Fruit fly (Drosophila melanogaster) whole organism, embryonic: ENCODE data around the gene Der-2.

ENCODE experiments used
- BtbVII ChIP-seq: fragments of 200-800 bp; sonication (Bioruptor generic); optimal IDR thresholded peaks from 3 replicates; lab custom pipeline; 2017; ENCODE audit warnings: missing biosample characterization, mild to moderate bottlenecking, missing genetic modification characterization
- CG11247 ChIP-seq: fragments of 200-800 bp; sonication (Bioruptor generic); IDR thresholded peaks from 2 replicates; pipeline ENCODE4 v1.3.6; 2022; ENCODE audit warnings: missing biosample characterization, missing genetic modification characterization
- CG11504 ChIP-seq: fragments of 200-800 bp; sonication (Bioruptor generic); optimal IDR thresholded peaks from 3 replicates; lab custom pipeline; 2019; ENCODE audit warnings: missing biosample characterization, mild to moderate bottlenecking, missing genetic modification characterization, moderate library complexity
- CG12219 ChIP-seq: fragments of 200-800 bp; sonication (Bioruptor generic); optimal IDR thresholded peaks from 3 replicates; lab custom pipeline; 2018; ENCODE audit warnings: missing biosample characterization, mild to moderate bottlenecking, missing genetic modification characterization
- CG12659 ChIP-seq: fragments of 200-800 bp; sonication (Bioruptor generic); optimal IDR thresholded peaks from 3 replicates; lab custom pipeline; 2017; ENCODE audit warnings: mild to moderate bottlenecking, missing biosample characterization, missing genetic modification reagents, missing genetic modification characterization
- CG1647 ChIP-seq: fragments of 200-800 bp; sonication (Bioruptor generic); optimal IDR thresholded peaks from 3 replicates; lab custom pipeline; 2016; ENCODE audit warnings: missing biosample characterization, missing genetic modification characterization
- CG17186 ChIP-seq: fragments of 200-800 bp; sonication (Bioruptor generic); optimal IDR thresholded peaks from 3 replicates; lab custom pipeline; 2017; ENCODE audit warnings: missing biosample characterization, missing genetic modification reagents, missing genetic modification characterization
- CG18476 ChIP-seq: fragments of 200-800 bp; sonication (Bioruptor generic); optimal IDR thresholded peaks from 2 replicates; lab custom pipeline; 2016; ENCODE audit warnings: missing biosample characterization, mild to moderate bottlenecking, missing genetic modification characterization
- CG2129 ChIP-seq: fragments of 200-800 bp; sonication (Bioruptor generic); IDR thresholded peaks from 2 replicates; pipeline ENCODE4 v1.3.6; 2022; ENCODE audit warnings: missing biosample characterization, missing genetic modification characterization; ENCODE audit not compliant: partially characterized antibody
- CG31388 ChIP-seq: fragments of 200-800 bp; sonication (Bioruptor generic); optimal IDR thresholded peaks from 2 replicates; lab custom pipeline; 2016; ENCODE audit warnings: missing biosample characterization, missing genetic modification characterization
- CG33557 ChIP-seq: fragments of 200-800 bp; sonication (Bioruptor generic); optimal IDR thresholded peaks from 2 replicates; lab custom pipeline; 2019; ENCODE audit warnings: missing biosample characterization, mild to moderate bottlenecking, missing genetic modification characterization, moderate library complexity
- CG34224 ChIP-seq: fragments of 200-800 bp; sonication (Bioruptor generic); IDR thresholded peaks from 3 replicates; pipeline ENCODE4 v1.3.6; 2022; ENCODE audit warnings: missing biosample characterization, missing genetic modification characterization; ENCODE audit not compliant: partially characterized antibody
- CG3838 ChIP-seq: fragments of 200-800 bp; sonication (Bioruptor generic); optimal IDR thresholded peaks from 3 replicates; lab custom pipeline; 2016; ENCODE audit warnings: missing biosample characterization, missing genetic modification characterization
- CG3995 ChIP-seq: fragments of 200-800 bp; sonication (Bioruptor generic); optimal IDR thresholded peaks from 3 replicates; lab custom pipeline; 2016; ENCODE audit warnings: missing biosample characterization, missing genetic modification characterization
- CG4707 ChIP-seq: fragments of 200-800 bp; sonication (Bioruptor generic); optimal IDR thresholded peaks from 2 replicates; lab custom pipeline; 2018; ENCODE audit warnings: missing biosample characterization, mild to moderate bottlenecking, missing genetic modification characterization, moderate library complexity
- CG7357 ChIP-seq: fragments of 200-800 bp; sonication (Bioruptor generic); IDR thresholded peaks from 3 replicates; pipeline ENCODE4 v1.3.6; 2022; ENCODE audit warnings: missing biosample characterization, missing genetic modification characterization
- CG7556 ChIP-seq: fragments of 200-800 bp; sonication (Bioruptor generic); optimal IDR thresholded peaks from 2 replicates; lab custom pipeline; 2017; ENCODE audit warnings: missing biosample characterization, mild to moderate bottlenecking, missing genetic modification characterization
- CG8281 ChIP-seq: fragments of 200-800 bp; sonication (Bioruptor generic); optimal IDR thresholded peaks from 2 replicates; lab custom pipeline; 2018; ENCODE audit warnings: missing biosample characterization, mild to moderate bottlenecking, missing genetic modification characterization, moderate library complexity
- CG8765 ChIP-seq: fragments of 200-800 bp; sonication (Bioruptor generic); IDR thresholded peaks from 2 replicates; pipeline ENCODE4 v1.3.6; 2022; ENCODE audit warnings: missing biosample characterization, missing genetic modification characterization
- Deaf1 ChIP-seq: fragments of 200-800 bp; optimal IDR thresholded peaks from 3 replicates; lab custom pipeline; 2019; ENCODE audit warnings: missing biosample characterization, mild to moderate bottlenecking, missing genetic modification characterization, moderate library complexity
- Dp ChIP-seq: fragments of 200-800 bp; sonication (Bioruptor generic); optimal IDR thresholded peaks from 2 replicates; lab custom pipeline; 2018; ENCODE audit warnings: missing biosample characterization, mild to moderate bottlenecking, missing genetic modification characterization, moderate library complexity
- Fer1 ChIP-seq: fragments of 200-800 bp; sonication (Bioruptor generic); optimal IDR thresholded peaks from 2 replicates; lab custom pipeline; 2017; ENCODE audit warnings: missing biosample characterization, mild to moderate bottlenecking, missing genetic modification characterization
- GATAe ChIP-seq: fragments of 200-800 bp; sonication (Bioruptor generic); conservative IDR thresholded peaks from 2 replicates; pipeline ENCODE4 v1.3.6; 2022; ENCODE audit warnings: missing biosample characterization, missing genetic modification characterization
- Med ChIP-seq: fragments of 200-800 bp; sonication (Bioruptor generic); peaks from one replicate; lab custom pipeline; 2016; ENCODE audit warnings: missing biosample characterization, missing genetic modification characterization, mild to moderate bottlenecking, inconsistent platforms, moderate library complexity
- Mrtf ChIP-seq: fragments of 200-800 bp; sonication (Bioruptor generic); IDR thresholded peaks from 3 replicates; pipeline ENCODE4 v1.3.6; 2022; ENCODE audit warnings: missing biosample characterization, missing genetic modification characterization
- Opbp ChIP-seq: fragments of 200-800 bp; sonication (Bioruptor generic); IDR thresholded peaks from 3 replicates; pipeline ENCODE4 v1.3.6; 2022; ENCODE audit warnings: missing biosample characterization, missing genetic modification characterization; ENCODE audit not compliant: partially characterized antibody
- Six4 ChIP-seq: fragments of 200-800 bp; sonication (Bioruptor generic); optimal IDR thresholded peaks from 2 replicates; lab custom pipeline; 2016; ENCODE audit warnings: missing biosample characterization, missing genetic modification characterization
- Sry-β ChIP-seq: fragments of 200-800 bp; sonication (Bioruptor generic); optimal IDR thresholded peaks from 2 replicates; lab custom pipeline; 2018; ENCODE audit warnings: missing biosample characterization, mild to moderate bottlenecking, missing genetic modification characterization, moderate library complexity
- Ssrp ChIP-seq: fragments of 200-800 bp; sonication (Bioruptor generic); optimal IDR thresholded peaks from 2 replicates; lab custom pipeline; 2018; ENCODE audit warnings: missing biosample characterization, mild to moderate bottlenecking, missing genetic modification characterization, moderate library complexity
- amos ChIP-seq: fragments of 200-800 bp; sonication (Bioruptor generic); IDR thresholded peaks from 2 replicates; pipeline ENCODE4 v1.3.6; 2022; ENCODE audit warnings: missing biosample characterization, missing genetic modification characterization; ENCODE audit not compliant: partially characterized antibody
- disco-r ChIP-seq: fragments of 200-800 bp; sonication (Bioruptor generic); optimal IDR thresholded peaks from 2 replicates; lab custom pipeline; 2016; ENCODE audit warnings: missing biosample characterization, missing genetic modification characterization
- exex ChIP-seq: fragments of 200-800 bp; sonication (Bioruptor generic); optimal IDR thresholded peaks from 4 replicates; lab custom pipeline; 2018; ENCODE audit warnings: missing biosample characterization, mild to moderate bottlenecking, missing genetic modification characterization, moderate library complexity
- gce ChIP-seq: fragments of 200-800 bp; sonication (Bioruptor generic); IDR thresholded peaks from 3 replicates; pipeline ENCODE4 v1.3.6; 2022; ENCODE audit warnings: missing biosample characterization, missing genetic modification characterization
- gcm ChIP-seq: fragments of 200-800 bp; sonication (Bioruptor generic); optimal IDR thresholded peaks from 2 replicates; lab custom pipeline; 2019; ENCODE audit warnings: missing biosample characterization, mild to moderate bottlenecking, missing genetic modification characterization, moderate library complexity
- gro ChIP-seq: fragments of 200-800 bp; sonication (Bioruptor generic); optimal IDR thresholded peaks from 2 replicates; lab custom pipeline; 2016; ENCODE audit warnings: missing biosample characterization, missing genetic modification characterization
- ind ChIP-seq: fragments of 200-800 bp; sonication (Bioruptor generic); optimal IDR thresholded peaks from 3 replicates; lab custom pipeline; 2016; ENCODE audit warnings: missing biosample characterization, missing genetic modification characterization
- jing ChIP-seq: fragments of 200-800 bp; sonication (Bioruptor generic); optimal IDR thresholded peaks from 2 replicates; lab custom pipeline; 2018; ENCODE audit warnings: missing biosample characterization, mild to moderate bottlenecking, missing genetic modification characterization
- mirr ChIP-seq: fragments of 200-800 bp; sonication (Bioruptor generic); optimal IDR thresholded peaks from 3 replicates; lab custom pipeline; 2018; ENCODE audit warnings: missing biosample characterization, mild to moderate bottlenecking, missing genetic modification characterization
- p53 ChIP-seq: fragments of 200-800 bp; sonication (Bioruptor generic); optimal IDR thresholded peaks from 2 replicates; lab custom pipeline; 2016; ENCODE audit warnings: missing biosample characterization, missing genetic modification characterization
- peb ChIP-seq: fragments of 200-800 bp; sonication (Bioruptor generic); IDR thresholded peaks from 2 replicates; pipeline ENCODE4 v1.3.6; 2022; ENCODE audit warnings: missing biosample characterization, missing genetic modification characterization
- pros ChIP-seq: fragments of 200-800 bp; sonication (Bioruptor generic); optimal IDR thresholded peaks from 3 replicates; lab custom pipeline; 2019; ENCODE audit warnings: missing biosample characterization, mild to moderate bottlenecking, missing genetic modification characterization, moderate library complexity
- pum ChIP-seq: fragments of 200-800 bp; sonication (Bioruptor generic); optimal IDR thresholded peaks from 2 replicates; lab custom pipeline; 2016; ENCODE audit warnings: missing biosample characterization, missing genetic modification characterization
- ro ChIP-seq: fragments of 200-800 bp; sonication (Bioruptor generic); IDR thresholded peaks from 2 replicates; pipeline ENCODE4 v1.3.6; 2022; ENCODE audit warnings: missing biosample characterization, missing genetic modification characterization
- sens ChIP-seq: fragments of 200-800 bp; sonication (Bioruptor generic); peaks from one replicate; lab custom pipeline; 2016; ENCODE audit warnings: missing biosample characterization, missing genetic modification characterization
- stc ChIP-seq: fragments of 200-800 bp; sonication (Bioruptor generic); IDR thresholded peaks from 2 replicates; pipeline ENCODE4 v1.3.6; 2022; ENCODE audit warnings: missing biosample characterization, missing genetic modification characterization
- vfl ChIP-seq: fragments of 200-800 bp; sonication (Bioruptor generic); optimal IDR thresholded peaks from 2 replicates; lab custom pipeline; 2016; ENCODE audit warnings: missing biosample characterization, missing genetic modification characterization
- zfh1 ChIP-seq: fragments of 200-800 bp; sonication (Bioruptor generic); IDR thresholded peaks from 3 replicates; pipeline ENCODE4 v1.3.6; 2022; ENCODE audit warnings: missing biosample characterization, missing genetic modification characterization
- zfh2 ChIP-seq: fragments of 200-800 bp; sonication (Bioruptor generic); optimal IDR thresholded peaks from 2 replicates; lab custom pipeline; 2016; ENCODE audit warnings: missing biosample characterization, missing genetic modification characterization

Gene Der-2

DNA sequence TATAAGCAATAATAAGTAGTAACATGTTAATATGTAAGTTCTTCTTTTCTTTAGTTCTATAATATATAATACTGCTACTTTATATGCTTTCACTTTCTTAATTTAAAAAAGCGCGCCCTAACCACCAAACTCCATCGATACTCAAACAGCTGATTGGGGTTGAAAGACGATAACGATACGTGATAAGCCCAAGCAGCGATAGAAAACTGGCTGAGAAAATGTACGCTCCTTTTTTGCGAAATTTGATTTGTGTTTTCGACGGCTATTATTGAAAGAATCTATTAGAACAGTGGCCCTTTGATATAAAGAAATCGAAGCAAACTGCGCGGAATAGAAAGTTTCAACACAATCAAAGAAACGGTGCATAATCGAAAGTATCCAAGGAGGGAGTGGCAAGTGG is 28.1 kb downstream of the Der-2 start, which contains the start of gene CG14883 (continued):
- TF ChIP-seq CG3995 (GFP tag; lab: Kevin White, UChicago) (peak; percentile 75), CG4707 (no peak), Opbp (peak; percentile 54; the same call in 1 of the 3 replicates), CG11504 (tag; lab: Kevin White, UChicago) (no peak), Mrtf (GFP tag; lab: Robert Waterston, UW) (no peak), CG34224 (GFP tag; lab: Robert Waterston, UW) (peak; percentile 72), amos (GFP tag; lab: Robert Waterston, UW) (peak; percentile 44; the same call in 1 of the 2 replicates)
- TF ChIP-seq, all 482 proteins: peak for 38

- peak; percentile 31 for TF ChIP-seq sens (GFP tag; lab: Kevin White, UChicago)
- TF ChIP-seq Fer1 (GFP tag; lab: Kevin White, UChicago): no peak
Observed at dm6 chr3R:16454192-16454591, 29.8 kb downstream of the Der-2 start, which contains the start of gene CG10405. Gene CG10405 (plus strand): TSS chr3R:16454492.

- TF ChIP-seq CG2129 (GFP tag; lab: Robert Waterston, UW) (no peak), pum (GFP tag; lab: Kevin White, UChicago) (no peak), Dp (GFP tag; lab: Kevin White, UChicago) (peak; percentile 63), CG31388 (GFP tag; lab: Kevin White, UChicago) (no peak), Sry-β (GFP tag; lab: Kevin White, UChicago) (no peak), CG7357 (GFP tag; lab: Robert Waterston, UW) (peak; percentile 67; the same call in 2 of the 3 replicates), mirr (GFP tag; lab: Kevin White, UChicago) (no peak), jing (no peak), CG7556 (GFP tag; lab: Kevin White, UChicago) (no peak), Ssrp (tag; lab: Kevin White, UChicago) (no peak), gce (peak; percentile 37; the same call in 1 of the 3 replicates), Med (GFP tag; lab: Kevin White, UChicago) (peak; percentile 79), Deaf1 (tag; lab: Kevin White, UChicago) (no peak), gcm (GFP tag; lab: Kevin White, UChicago) (no peak), peb (GFP tag; lab: Robert Waterston, UW) (no peak), GATAe (GFP tag; lab: Robert Waterston, UW) (no peak), BtbVII (no peak), Six4 (GFP tag; lab: Kevin White, UChicago) (no peak), ind (GFP tag; lab: Kevin White, UChicago) (no peak), zfh2 (GFP tag; lab: Kevin White, UChicago) (no peak), CG11247 (GFP tag; lab: Robert Waterston, UW) (no peak), gro (GFP tag; lab: Kevin White, UChicago) (no peak), zfh1 (no peak), CG12219 (GFP tag; lab: Kevin White, UChicago) (no peak), CG8765 (GFP tag; lab: Robert Waterston, UW) (no peak), CG12659 (peak; percentile 57), CG18476 (GFP tag; lab: Kevin White, UChicago) (no peak), CG17186 (no peak), pros (GFP tag; lab: Kevin White, UChicago) (no peak), vfl (no peak), stc (GFP tag; lab: Robert Waterston, UW) (no peak), disco-r (GFP tag; lab: Kevin White, UChicago) (no peak), CG1647 (GFP tag; lab: Kevin White, UChicago) (no peak), p53 (GFP tag; lab: Kevin White, UChicago) (no peak), CG3838 (GFP tag; lab: Kevin White, UChicago) (no peak), CG8281 (tag; lab: Kevin White, UChicago) (no peak), ro (GFP tag; lab: Robert Waterston, UW) (no peak), CG33557 (no peak), exex (tag; lab: Kevin White, UChicago) (no peak)
Observed at dm6 chr3R:16453597-16453996, 30.4 kb downstream of the Der-2 start, which contains the start of gene Pak3. Gene Pak3 (minus strand): TSS chr3R:16453821.
